Worm (Caenorhabditis elegans) whole organism, L3 larva: ENCODE results near the gene R03E9.2.

Source experiments
- aly-2 ChIP-seq: fragments of 150-350 bp; optimal IDR thresholded peaks from 2 replicates; lab custom pipeline; 2014; ENCODE audit warnings: missing biosample characterization, missing genetic modification characterization
- ceh-16 ChIP-seq: sonication (generic microtip); optimal IDR thresholded peaks from 2 replicates; lab custom pipeline; 2017; ENCODE audit warnings: missing biosample characterization, missing genetic modification characterization
- mdl-1 ChIP-seq: fragments of 150-350 bp; optimal IDR thresholded peaks from 2 replicates; lab custom pipeline; 2014; ENCODE audit warnings: missing biosample characterization, missing genetic modification characterization
- nhr-76 ChIP-seq: fragments of 150-350 bp; sonication (generic microtip); optimal IDR thresholded peaks from 5 replicates; lab custom pipeline; 2014; ENCODE audit warnings: missing biosample characterization, missing genetic modification characterization

ce11 chrX:6742011-6742683 lies 9.0 kb upstream of the R03E9.2 start, which contains the start of gene mdl-1:
- TF ChIP-seq aly-2 (tag; lab: Kevin White, UChicago) = no peak
- TF ChIP-seq nhr-76 = no peak
- TF ChIP-seq mdl-1 (tag; lab: Kevin White, UChicago) = peak; percentile 100
- TF ChIP-seq ceh-16 (tag; lab: Kevin White, UChicago) = no peak
